Worm (Caenorhabditis elegans): Measurements from ENCODE around the gene rfth-1.

rfth-1 gene

DNA sequence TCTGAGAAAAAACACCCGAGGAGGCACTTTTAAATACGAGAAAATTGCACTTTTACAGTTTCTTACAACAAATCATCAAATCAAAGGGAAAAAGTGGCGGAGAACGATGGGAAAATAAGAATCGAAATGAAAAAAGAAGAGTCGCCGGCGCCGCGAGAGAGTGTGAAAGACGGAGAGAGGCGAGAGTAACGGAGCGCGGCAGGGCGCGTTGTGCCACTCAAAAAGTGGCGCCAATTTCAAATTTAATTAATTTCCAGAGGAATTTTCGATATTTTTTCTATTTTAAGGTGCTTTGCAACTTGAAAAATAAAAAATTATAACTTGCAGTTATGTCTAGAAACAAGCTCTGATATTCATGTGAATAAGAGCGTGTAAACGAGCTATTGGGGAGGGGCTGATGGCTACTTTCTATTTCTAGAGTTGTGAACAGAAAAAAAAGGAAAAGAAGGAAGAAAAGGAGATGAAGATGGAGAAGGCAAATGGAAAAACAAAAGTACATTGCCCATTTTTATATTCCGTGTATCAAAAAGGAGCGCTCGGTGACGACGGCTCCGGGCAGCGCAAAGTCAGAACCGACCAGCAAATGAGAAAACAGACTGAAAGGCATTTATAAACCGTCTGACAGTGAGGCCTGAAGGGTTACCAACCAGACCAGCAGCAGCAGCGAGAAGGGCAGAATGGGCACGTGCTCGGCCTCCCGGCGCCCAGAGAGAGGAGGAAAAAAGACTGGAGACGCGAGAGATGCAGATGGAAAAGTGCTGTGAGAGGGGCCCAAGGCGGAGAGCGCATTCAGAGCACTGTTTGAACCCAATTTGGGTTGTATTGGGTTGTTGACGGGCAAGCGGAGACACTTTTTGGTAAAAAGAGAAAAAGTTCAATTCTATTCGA, 40.0 kb downstream of the rfth-1 start (continued):
- TF ChIP-seq dmd-6 (GFP tag; IDR thresholded peaks at IDR 0.05) (peak; percentile 45), arid-1 (GFP tag; conservative IDR thresholded peaks at IDR 0.05) (peak; percentile 74), lim-7 (GFP tag; IDR thresholded peaks at IDR 0.05) (peak; percentile 45; the same call in 1 of the 2 replicates), nhr-41 (GFP tag; IDR thresholded peaks at IDR 0.05) (no peak), nhr-77 (tag; optimal IDR thresholded peaks at IDR 0.05) (peak; percentile 51), dmd-8 (GFP tag; IDR thresholded peaks at IDR 0.05) (peak; percentile 40; the same call in 1 of the 2 replicates), nhr-6 (tag; optimal IDR thresholded peaks at IDR 0.05) (peak; percentile 45), aha-1 (tag) (peak; percentile 99), Y5F2A.4 (GFP tag; optimal IDR thresholded peaks at IDR 0.05) (no peak), Y75B8A.6 (GFP tag; IDR thresholded peaks at IDR 0.05) (no peak), zag-1 (tag; optimal IDR thresholded peaks at IDR 0.05) (no peak), duxl-1 (tag; optimal IDR thresholded peaks at IDR 0.05; ENCODE audit: poor library complexity) (no peak), ceh-82 (tag; optimal IDR thresholded peaks at IDR 0.05) (no peak), zfp-3 (GFP tag; conservative IDR thresholded peaks at IDR 0.05) (no peak), F10B5.3 (tag; optimal IDR thresholded peaks at IDR 0.05) (no peak), mdl-1 (tag; optimal IDR thresholded peaks at IDR 0.05) (peak; percentile 71 to 92), lsy-2 (tag; optimal IDR thresholded peaks at IDR 0.05) (peak in 1 of 2 experiments; percentile 40), madf-5 (GFP tag; IDR thresholded peaks at IDR 0.05) (0 out of 4 replicates have a peak, but pooled peaks of 1 of the 2 experiments have one; percentile 5), aly-2 (tag; optimal IDR thresholded peaks at IDR 0.05) (no peak), hlh-11 (tag; optimal IDR thresholded peaks at IDR 0.05) (peak; percentile 68), T20F7.1 (GFP tag; optimal IDR thresholded peaks at IDR 0.05) (peak; percentile 7), nhr-76 (tag; optimal IDR thresholded peaks at IDR 0.05) (no peak), unc-130 (GFP tag; optimal IDR thresholded peaks at IDR 0.05) (peak; percentile 15), zfp-2 (tag; optimal IDR thresholded peaks at IDR 0.05) (no peak), lin-1 (GFP tag; IDR thresholded peaks at IDR 0.05) (0 out of 2 replicates have a peak, but pooled peaks have one; percentile 49), ztf-11 (tag; optimal IDR thresholded peaks at IDR 0.05) (no peak), nhr-237 (tag; optimal IDR thresholded peaks at IDR 0.05) (no peak), ceh-28 (tag; optimal IDR thresholded peaks at IDR 0.05) (no peak), Y48G9A.11 (GFP tag; IDR thresholded peaks at IDR 0.05) (0 out of 2 replicates have a peak, but pooled peaks have one; percentile 17), fkh-10 (GFP tag; optimal IDR thresholded peaks at IDR 0.05) (no peak), daf-12 (tag; optimal IDR thresholded peaks at IDR 0.05) (no peak), tag-97 (GFP tag; IDR thresholded peaks at IDR 0.05) (no peak), ctbp-1 (GFP tag; IDR thresholded peaks at IDR 0.05) (peak; percentile 35; the same call in 1 of the 2 replicates), ZK546.5 (tag; optimal IDR thresholded peaks at IDR 0.05) (no peak), pqm-1 (tag; optimal IDR thresholded peaks at IDR 0.05) (no peak), tra-1 (GFP tag; IDR thresholded peaks at IDR 0.05) (0 out of 2 replicates have a peak, but pooled peaks have one; percentile 39), mdt-29 (GFP tag; IDR thresholded peaks at IDR 0.05) (no peak), snpc-1.2 (GFP tag; IDR thresholded peaks at IDR 0.05) (no peak), daf-8 (GFP tag; IDR thresholded peaks at IDR 0.05) (no peak), jun-1 (tag; optimal IDR thresholded peaks at IDR 0.05) (no peak), T26A8.4 (GFP tag; IDR thresholded peaks at IDR 0.05) (0 out of 2 replicates have a peak, but pooled peaks have one; percentile 27), lin-29 (GFP tag; IDR thresholded peaks at IDR 0.05) (0 out of 2 replicates have a peak, but pooled peaks have one; percentile 9), ceh-32 (tag; optimal IDR thresholded peaks at IDR 0.05; ENCODE audit: poor library complexity) (no peak), lir-3 (tag; optimal IDR thresholded peaks at IDR 0.05) (no peak), nhr-42 (GFP tag; IDR thresholded peaks at IDR 0.05) (peak; percentile 29; the same call in 1 of the 2 replicates), ces-1 (GFP tag; optimal IDR thresholded peaks at IDR 0.05) (no peak), hif-1 (tag; optimal IDR thresholded peaks at IDR 0.05) (peak in 1 of 2 experiments; percentile 6), F37D6.2 (tag; optimal IDR thresholded peaks at IDR 0.05) (no peak), nhr-28 (tag; optimal IDR thresholded peaks at IDR 0.05) (no peak)
